Worm (Caenorhabditis elegans) whole organism, L1 larva: ENCODE results near the gene E02H4.6.

ENCODE experiments used
- C34B4.2 ChIP-seq: sonication (generic microtip); optimal IDR thresholded peaks from 2 replicates; lab custom pipeline; 2017; ENCODE audit warnings: mild to moderate bottlenecking, missing genetic modification characterization, missing compliant biosample characterization
- ama-1 ChIP-seq: fragments of 150-350 bp; optimal IDR thresholded peaks from 2 replicates; lab custom pipeline; 2014
- ceh-82 ChIP-seq, 3 experiments: fragments of 150-350 bp in 1 of 3; sonication (generic microtip) in 2 of 3; optimal IDR thresholded peaks; 2 replicates each; lab custom pipeline; 2014 to 2017; ENCODE audit warnings: missing biosample characterization in 3 of 3, missing genetic modification characterization in 3 of 3
- egl-13 ChIP-seq: sonication (generic microtip); optimal IDR thresholded peaks from 2 replicates; lab custom pipeline; 2016; ENCODE audit warnings: missing genotype, missing genetic modification reagents, missing genetic modification characterization, missing compliant biosample characterization
- nhr-77 ChIP-seq: fragments of 150-350 bp; optimal IDR thresholded peaks from 2 replicates; lab custom pipeline; 2014; ENCODE audit warnings: missing biosample characterization, missing genetic modification characterization
- unc-62 ChIP-seq: fragments of 150-350 bp; optimal IDR thresholded peaks from 2 replicates; lab custom pipeline; 2014; ENCODE audit warnings: missing biosample characterization, missing genetic modification reagents, missing genetic modification characterization
- ztf-11 ChIP-seq, 2 experiments: sonication (generic microtip); optimal IDR thresholded peaks; 2 replicates each; lab custom pipeline; 2016 to 2017; ENCODE audit warnings: missing genetic modification characterization in 2 of 2, missing biosample characterization in 1 of 2, missing compliant biosample characterization in 1 of 2

DNA sequence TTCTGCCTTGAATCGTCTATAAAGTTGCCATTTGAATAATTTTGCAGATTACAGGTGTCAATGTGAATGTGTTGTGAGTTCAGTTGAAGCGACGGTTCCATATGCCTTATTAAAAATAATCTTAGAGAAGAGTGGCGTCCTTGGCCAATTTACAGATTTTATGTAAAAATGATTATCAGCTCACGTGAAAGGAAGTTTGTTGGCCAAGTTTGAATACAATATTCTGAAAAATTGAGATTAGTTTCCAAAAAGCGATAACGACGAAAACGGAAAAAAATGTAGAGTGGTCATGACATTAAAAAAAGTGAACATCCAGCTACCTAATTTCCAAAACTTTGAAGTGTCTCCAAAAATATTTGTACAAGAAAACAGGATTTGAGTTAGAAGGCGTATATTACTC is 3.1 kb upstream of the E02H4.6 start, which contains the start of gene E02H4.5:
- no peak for TF ChIP-seq unc-62 (GFP tag; lab: Kevin White, UChicago)
- no peak for TF ChIP-seq egl-13 (tag; lab: Kevin White, UChicago)
- no peak for TF ChIP-seq ztf-11 (tag; optimal IDR thresholded peaks at IDR 0.05; lab: Kevin White, UChicago)
- no peak for TF ChIP-seq ama-1 (lab: Kevin White, UChicago)
- no peak for TF ChIP-seq C34B4.2
- no peak for TF ChIP-seq nhr-77 (tag; lab: Kevin White, UChicago)
- TF ChIP-seq ceh-82 (tag; optimal IDR thresholded peaks at IDR 0.05; lab: Kevin White, UChicago): no peak
